Worm (Caenorhabditis elegans) whole organism, early embryonic: ENCODE results near the gene lat-1.

Experiments used
- F13C5.2 ChIP-seq: sonication (generic microtip); optimal IDR thresholded peaks from 2 replicates; lab custom pipeline; 2017; ENCODE audit warnings: mild to moderate bottlenecking, missing genetic modification characterization, inconsistent platforms, missing compliant biosample characterization
- aly-1 ChIP-seq: sonication (generic microtip); optimal IDR thresholded peaks from 2 replicates; lab custom pipeline; 2016; ENCODE audit warnings: missing genetic modification characterization, missing compliant biosample characterization
- ama-1 ChIP-seq: fragments of 150-350 bp; optimal IDR thresholded peaks from 2 replicates; lab custom pipeline; 2014
- flt-1 ChIP-seq: fragments of 200-800 bp; sonication (Bioruptor generic); IDR thresholded peaks from 2 replicates; pipeline ENCODE4 v1.3.6; 2022; ENCODE audit warnings: missing genetic modification characterization, missing compliant biosample characterization
- hmbx-1 ChIP-seq: sonication (generic microtip); optimal IDR thresholded peaks from 2 replicates; lab custom pipeline; 2016; ENCODE audit warnings: mild to moderate bottlenecking, missing genetic modification characterization, missing compliant biosample characterization
- hmg-4 ChIP-seq: fragments of 200-800 bp; sonication (Bioruptor generic); optimal IDR thresholded peaks from 2 replicates; lab custom pipeline; 2018; ENCODE audit warnings: mild to moderate bottlenecking, missing genetic modification characterization, missing compliant biosample characterization
- sea-1 ChIP-seq: fragments of 200-800 bp; sonication (Bioruptor generic); conservative IDR thresholded peaks from 2 replicates; pipeline ENCODE4 v1.3.6; 2022; ENCODE audit warnings: missing genetic modification characterization, missing compliant biosample characterization
- tbx-37 ChIP-seq: fragments of 200-800 bp; sonication (Bioruptor generic); conservative IDR thresholded peaks from 2 replicates; pipeline ENCODE4 v1.3.6; 2022; ENCODE audit warnings: missing genetic modification reagents, missing genetic modification characterization, missing compliant biosample characterization

ce11 chrII:8951270-8951669, 54.6 kb downstream of the lat-1 start:
- no peak for TF ChIP-seq F13C5.2 (tag; lab: Kevin White, UChicago)
- TF ChIP-seq ama-1 (lab: Kevin White, UChicago) = no peak
- TF ChIP-seq hmbx-1 (tag; lab: Kevin White, UChicago) = no peak
- no peak for TF ChIP-seq aly-1 (tag; lab: Kevin White, UChicago)
- no peak for TF ChIP-seq hmg-4
- no peak for TF ChIP-seq tbx-37 (GFP tag; lab: Robert Waterston, UW)
- TF ChIP-seq flt-1 (GFP tag; lab: Robert Waterston, UW) = no peak
- no peak for TF ChIP-seq sea-1
